Fruit fly (Drosophila melanogaster) whole organism, wandering third instar larva: ENCODE data around the gene Jhbp16.

Source experiments
- Abd-B ChIP-seq: fragments of >200 bp; optimal IDR thresholded peaks from 2 replicates; lab custom pipeline; 2017; ENCODE audit warnings: missing biosample characterization, missing genetic modification characterization
- CG32264 ChIP-seq: fragments of 200-800 bp; sonication (Bioruptor generic); optimal IDR thresholded peaks from 2 replicates; lab custom pipeline; 2016; ENCODE audit warnings: missing biosample characterization, missing genetic modification characterization
- CG9705 ChIP-seq: fragments of 200-800 bp; sonication (Bioruptor generic); optimal IDR thresholded peaks from 2 replicates; lab custom pipeline; 2018; ENCODE audit warnings: missing biosample characterization, mild to moderate bottlenecking, missing genetic modification characterization
- CrebA ChIP-seq: fragments of 200-800 bp; sonication (Bioruptor generic); optimal IDR thresholded peaks from 2 replicates; lab custom pipeline; 2016; ENCODE audit warnings: missing biosample characterization, mild to moderate bottlenecking, missing genetic modification characterization, borderline replicate concordance
- Dfd ChIP-seq: fragments of >200 bp; optimal IDR thresholded peaks from 2 replicates; lab custom pipeline; 2017; ENCODE audit warnings: missing biosample characterization, missing genetic modification characterization
- Dif ChIP-seq: fragments of 200-275, 200-300 bp; sonication (Bioruptor generic); optimal IDR thresholded peaks from 2 replicates; lab custom pipeline; 2018; ENCODE audit warnings: missing biosample characterization, missing genetic modification characterization; ENCODE audit not compliant: partially characterized antibody
- GATAd ChIP-seq: sonication (Bioruptor generic); optimal IDR thresholded peaks from 2 replicates; lab custom pipeline; 2016; ENCODE audit warnings: missing biosample characterization, missing genetic modification characterization
- HLH106 ChIP-seq: fragments of 200-800 bp; optimal IDR thresholded peaks from 3 replicates; lab custom pipeline; 2019; ENCODE audit warnings: missing biosample characterization, mild to moderate bottlenecking, missing genetic modification characterization, moderate library complexity
- Hnf4 ChIP-seq: fragments of 200-800 bp; sonication (Bioruptor generic); optimal IDR thresholded peaks from 2 replicates; lab custom pipeline; 2016; ENCODE audit warnings: missing biosample characterization, mild to moderate bottlenecking, missing genetic modification characterization
- Hr78 ChIP-seq: fragments of >200 bp; optimal IDR thresholded peaks from 2 replicates; lab custom pipeline; 2017; ENCODE audit warnings: missing biosample characterization, missing genetic modification characterization
- Hr83 ChIP-seq: fragments of 200-300 bp; sonication (Bioruptor generic); optimal IDR thresholded peaks from 2 replicates; lab custom pipeline; 2016; ENCODE audit warnings: missing biosample characterization, mild to moderate bottlenecking, missing genetic modification characterization, moderate library complexity; ENCODE audit not compliant: poor library complexity, severe bottlenecking
- Jra ChIP-seq: sonication (Bioruptor generic); optimal IDR thresholded peaks from 2 replicates; lab custom pipeline; 2016; ENCODE audit warnings: missing biosample characterization, missing genetic modification characterization
- Mio ChIP-seq: sonication (Bioruptor generic); optimal IDR thresholded peaks from 2 replicates; lab custom pipeline; 2016; ENCODE audit warnings: missing biosample characterization, missing genetic modification characterization
- Myc ChIP-seq: fragments of >200 bp; optimal IDR thresholded peaks from 2 replicates; lab custom pipeline; 2017
- N ChIP-seq: fragments of >200 bp; optimal IDR thresholded peaks from 2 replicates; lab custom pipeline; 2018; ENCODE audit warnings: missing biosample characterization, missing external identifiers, missing genetic modification characterization
- OdsH ChIP-seq: fragments of 200-800 bp; sonication (Bioruptor generic); optimal IDR thresholded peaks from 2 replicates; lab custom pipeline; 2016; ENCODE audit warnings: missing biosample characterization, mild to moderate bottlenecking, missing genetic modification characterization
- Rel ChIP-seq, 2 experiments: fragments of 200-800 bp; sonication (Bioruptor generic) in 1 of 2; optimal IDR thresholded peaks; 2 replicates in 1 of 2; 3 replicates in 1 of 2; lab custom pipeline; 2016 to 2019; ENCODE audit warnings: mild to moderate bottlenecking in 2 of 2, missing biosample characterization in 2 of 2, missing genetic modification characterization in 2 of 2, moderate library complexity in 1 of 2
- Sp1 ChIP-seq: fragments of 200-800 bp; sonication (Bioruptor generic); optimal IDR thresholded peaks from 3 replicates; lab custom pipeline; 2019; ENCODE audit warnings: missing biosample characterization, mild to moderate bottlenecking, missing genetic modification characterization, moderate library complexity
- Vsx2 ChIP-seq: fragments of 200-300, 225-300 bp; sonication (Bioruptor generic); optimal IDR thresholded peaks from 2 replicates; lab custom pipeline; 2018; ENCODE audit warnings: missing biosample characterization, missing genetic modification characterization; ENCODE audit not compliant: partially characterized antibody
- br ChIP-seq: fragments of 200-800 bp; sonication (Bioruptor generic); optimal IDR thresholded peaks from 2 replicates; lab custom pipeline; 2016; ENCODE audit warnings: missing biosample characterization, missing genetic modification characterization
- brk ChIP-seq: fragments of 200-800 bp; sonication (Bioruptor generic); optimal IDR thresholded peaks from 2 replicates; lab custom pipeline; 2016; ENCODE audit warnings: missing biosample characterization, mild to moderate bottlenecking, missing genetic modification characterization
- dl ChIP-seq, 2 experiments: fragments of 175-275, 200-275 bp in 1 of 2; fragments of 200-275 bp in 1 of 2; sonication (Bioruptor generic); optimal IDR thresholded peaks; lab custom pipeline; 2018; ENCODE audit warnings: mild to moderate bottlenecking in 2 of 2, missing biosample characterization in 2 of 2, missing genetic modification characterization in 2 of 2, moderate library complexity in 2 of 2; ENCODE audit not compliant: partially characterized antibody in 2 of 2, insufficient read depth in 1 of 2
- dmrt93B ChIP-seq: fragments of 200-800 bp; sonication (Bioruptor generic); optimal IDR thresholded peaks from 2 replicates; lab custom pipeline; 2018; ENCODE audit warnings: missing biosample characterization, mild to moderate bottlenecking, missing genetic modification characterization
- dsf ChIP-seq: sonication (Bioruptor generic); optimal IDR thresholded peaks from 2 replicates; lab custom pipeline; 2016; ENCODE audit warnings: missing biosample characterization, missing genetic modification characterization, borderline replicate concordance
- ey ChIP-seq: fragments of 200-800 bp; sonication (Bioruptor generic); optimal IDR thresholded peaks from 2 replicates; lab custom pipeline; 2016; ENCODE audit warnings: missing biosample characterization, missing genetic modification characterization
- foxo ChIP-seq, 2 experiments: fragments of 200-800 bp; sonication (Bioruptor generic); optimal IDR thresholded peaks; 2 replicates in 1 of 2; 3 replicates in 1 of 2; lab custom pipeline; 2016 to 2017; ENCODE audit warnings: missing biosample characterization in 2 of 2, missing genetic modification characterization in 2 of 2
- fru ChIP-seq: fragments of 200-800 bp; sonication (Bioruptor generic); optimal IDR thresholded peaks from 3 replicates; lab custom pipeline; 2016; ENCODE audit warnings: missing biosample characterization, mild to moderate bottlenecking, missing genetic modification characterization
- h ChIP-seq: fragments of 200-800 bp; sonication (Bioruptor generic); optimal IDR thresholded peaks from 3 replicates; lab custom pipeline; 2016; ENCODE audit warnings: missing biosample characterization, mild to moderate bottlenecking, missing genetic modification characterization
- jim ChIP-seq: fragments of 175-275, 200-325 bp; sonication (Bioruptor generic); optimal IDR thresholded peaks from 2 replicates; lab custom pipeline; 2016; ENCODE audit warnings: missing biosample characterization, mild to moderate bottlenecking, missing genetic modification characterization
- lola ChIP-seq: fragments of >200 bp; optimal IDR thresholded peaks from 2 replicates; lab custom pipeline; 2017; ENCODE audit warnings: missing biosample characterization, missing genetic modification characterization
- pan ChIP-seq: fragments of >200 bp; optimal IDR thresholded peaks from 2 replicates; lab custom pipeline; 2017
- psq ChIP-seq: fragments of 200-800 bp; sonication (Bioruptor generic); optimal IDR thresholded peaks from 3 replicates; lab custom pipeline; 2017; ENCODE audit warnings: missing biosample characterization, mild to moderate bottlenecking, missing genetic modification characterization, moderate library complexity
- rgr ChIP-seq: fragments of 200-800 bp; sonication (Bioruptor generic); optimal IDR thresholded peaks from 3 replicates; lab custom pipeline; 2016; ENCODE audit warnings: missing biosample characterization, mild to moderate bottlenecking, missing genetic modification characterization
- sage ChIP-seq: fragments of 200-800 bp; sonication (Bioruptor generic); optimal IDR thresholded peaks from 2 replicates; lab custom pipeline; 2016; ENCODE audit warnings: missing biosample characterization, mild to moderate bottlenecking, missing genetic modification characterization
- sv ChIP-seq: fragments of 200-800 bp; sonication (Bioruptor generic); optimal IDR thresholded peaks from 3 replicates; lab custom pipeline; 2016; ENCODE audit warnings: missing biosample characterization, missing genetic modification characterization
- tai ChIP-seq: sonication (Bioruptor generic); optimal IDR thresholded peaks from 2 replicates; lab custom pipeline; 2016; ENCODE audit warnings: missing biosample characterization, missing genetic modification characterization
- usp ChIP-seq: fragments of >200 bp; optimal IDR thresholded peaks from 2 replicates; lab custom pipeline; 2017; ENCODE audit warnings: missing biosample characterization, missing genetic modification characterization
- woc ChIP-seq: sonication (Bioruptor generic); optimal IDR thresholded peaks from 2 replicates; lab custom pipeline; 2016; ENCODE audit warnings: missing biosample characterization, mild to moderate bottlenecking, missing genetic modification characterization

Jhbp16 gene

DNA sequence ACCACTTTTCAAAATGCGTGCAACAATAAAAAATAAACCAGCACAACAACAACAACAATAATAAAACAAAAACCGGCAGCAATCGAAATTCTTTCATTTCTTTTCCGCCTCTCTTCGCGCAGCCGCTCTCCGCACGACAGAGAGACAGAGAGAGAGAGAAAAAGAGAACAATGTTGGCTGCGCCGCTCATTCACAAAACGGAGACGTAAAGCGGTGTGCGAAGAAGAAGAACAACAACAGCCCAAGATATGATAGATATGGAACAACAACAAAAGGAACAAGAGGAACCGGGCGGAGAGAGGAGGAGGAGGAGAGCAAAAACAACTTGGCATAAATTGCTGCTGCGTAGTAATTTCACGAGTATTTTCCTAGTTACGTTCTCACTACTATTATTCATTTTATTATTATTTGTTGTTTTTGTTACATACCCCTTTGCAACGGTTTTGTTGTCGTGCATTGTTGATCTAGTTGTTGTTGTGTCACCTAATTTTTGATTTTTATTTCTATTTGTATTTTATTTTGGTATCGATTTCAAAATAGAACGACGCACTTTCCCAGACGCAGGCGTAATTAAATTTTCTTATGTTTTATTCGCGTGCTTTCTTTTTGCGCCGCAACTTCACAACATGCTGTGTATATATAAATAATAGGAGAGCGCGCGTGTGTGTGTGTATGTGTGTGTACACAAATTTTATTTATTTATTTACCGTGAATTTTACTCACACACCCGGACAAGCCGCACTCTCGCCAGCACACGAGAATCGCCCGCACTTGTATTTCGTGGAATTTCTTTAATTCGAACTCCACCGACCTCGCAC lies 45.7 kb upstream of the Jhbp16 start:
- TF ChIP-seq psq (GFP tag; lab: Kevin White, UChicago) = peak; percentile 93
- peak; percentile 85 for TF ChIP-seq Vsx2
- peak; percentile 7 for TF ChIP-seq sage (GFP tag; lab: Kevin White, UChicago)
- no peak for TF ChIP-seq usp
- no peak for TF ChIP-seq ey (GFP tag; lab: Kevin White, UChicago)
- TF ChIP-seq dl (GFP tag; optimal IDR thresholded peaks at IDR 0.05; lab: Kevin White, UChicago; ENCODE audit: insufficient read depth in 1 of 2, partially characterized antibody in 2 of 2) = peak; percentile 85 to 91
- peak; percentile 55 for TF ChIP-seq CrebA
- peak; percentile 29 for TF ChIP-seq Sp1
- TF ChIP-seq Rel (GFP tag; optimal IDR thresholded peaks at IDR 0.05; lab: Kevin White, UChicago) = no peak
- no peak for TF ChIP-seq Rel (tag; optimal IDR thresholded peaks at IDR 0.05; lab: Kevin White, UChicago)
- TF ChIP-seq Hr83 (GFP tag; lab: Kevin White, UChicago) = peak; percentile 23
- peak; percentile 96 for TF ChIP-seq Dif (GFP tag; lab: Kevin White, UChicago)
- TF ChIP-seq Hnf4 (GFP tag; lab: Kevin White, UChicago) = peak; percentile 3
- peak; percentile 10 for TF ChIP-seq h (GFP tag; lab: Kevin White, UChicago)
- no peak for TF ChIP-seq dsf (GFP tag; lab: Kevin White, UChicago)
- TF ChIP-seq Hr78 (GFP tag; lab: Kevin White, UChicago) = no peak
- no peak for TF ChIP-seq HLH106 (tag; lab: Kevin White, UChicago)
- no peak for TF ChIP-seq CG9705 (GFP tag; lab: Kevin White, UChicago)

DNA sequence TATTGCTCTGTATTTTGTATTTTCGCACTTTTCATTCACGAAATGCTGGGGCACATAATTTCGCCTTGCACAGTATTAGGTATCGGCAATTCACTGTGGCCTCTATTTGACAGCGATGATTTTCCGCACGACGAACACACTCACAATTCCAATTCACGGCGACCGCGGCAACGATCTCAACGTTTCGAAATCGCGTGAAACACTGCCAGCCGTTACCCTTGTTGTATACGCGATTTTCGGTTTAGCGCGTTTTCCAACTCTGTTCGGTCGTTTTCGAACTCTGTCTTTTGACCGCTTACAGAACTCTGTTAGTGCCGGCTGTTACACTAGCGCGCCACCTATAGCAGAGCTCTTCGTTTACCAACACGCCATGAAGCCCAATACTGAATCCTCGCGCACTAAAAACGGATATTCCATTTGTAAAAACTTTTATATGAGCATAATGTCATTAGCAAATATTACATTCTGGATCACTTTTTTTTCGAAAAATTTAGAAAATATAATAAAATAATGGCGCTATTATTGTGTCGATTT lies 45.0 kb upstream of the Jhbp16 start, which contains the start of gene InR:
TSS of gene InR (minus strand) at position 205 of the 534 bp plus-strand sequence.
- TF ChIP-seq Hnf4 (GFP tag; lab: Kevin White, UChicago) (peak; percentile 92), HLH106 (tag; lab: Kevin White, UChicago) (peak; percentile 66), OdsH (GFP tag; lab: Kevin White, UChicago) (peak; percentile 79), psq (GFP tag; lab: Kevin White, UChicago) (peak; percentile 66), woc (GFP tag; lab: Kevin White, UChicago) (peak; percentile 33), Myc (lab: Kevin White, UChicago) (peak; percentile 36), pan (no peak), ey (GFP tag; lab: Kevin White, UChicago) (peak; percentile 61), Hr78 (GFP tag; lab: Kevin White, UChicago) (no peak), sage (GFP tag; lab: Kevin White, UChicago) (peak; percentile 27), h (GFP tag; lab: Kevin White, UChicago) (peak; percentile 87), br (GFP tag; lab: Kevin White, UChicago) (peak; percentile 84), Mio (GFP tag; lab: Kevin White, UChicago) (no peak), N (no peak), CG32264 (GFP tag; lab: Kevin White, UChicago) (peak; percentile 55), Hr83 (GFP tag; lab: Kevin White, UChicago) (peak; percentile 98), rgr (peak; percentile 87), dl (GFP tag; optimal IDR thresholded peaks at IDR 0.05; lab: Kevin White, UChicago; ENCODE audit: insufficient read depth in 1 of 2, partially characterized antibody in 2 of 2) (peak; percentile 3 to 48), GATAd (GFP tag; lab: Kevin White, UChicago) (peak; percentile 42), Dif (GFP tag; lab: Kevin White, UChicago) (peak; percentile 60), foxo (GFP tag; optimal IDR thresholded peaks at IDR 0.05; lab: Kevin White, UChicago) (peak; percentile 38 to 88), Rel (GFP tag; optimal IDR thresholded peaks at IDR 0.05; lab: Kevin White, UChicago) (no peak), Rel (tag; optimal IDR thresholded peaks at IDR 0.05; lab: Kevin White, UChicago) (peak; percentile 70), CG9705 (GFP tag; lab: Kevin White, UChicago) (peak; percentile 42), Vsx2 (no peak), sv (GFP tag; lab: Kevin White, UChicago) (peak; percentile 55), lola (no peak), usp (no peak), jim (GFP tag; lab: Kevin White, UChicago) (peak; percentile 63), brk (peak; percentile 71), Abd-B (no peak), Dfd (GFP tag; lab: Kevin White, UChicago) (no peak), dsf (GFP tag; lab: Kevin White, UChicago) (peak; percentile 67), Jra (peak; percentile 90), CrebA (peak; percentile 33), fru (peak; percentile 79), tai (GFP tag; lab: Kevin White, UChicago) (peak; percentile 86), Sp1 (peak; percentile 78), dmrt93B (GFP tag; lab: Kevin White, UChicago) (peak; percentile 59)
